Worm (Caenorhabditis elegans): ENCODE results near the gene cpg-24.

- TF ChIP-seq med-1 (GFP tag; optimal IDR thresholded peaks at IDR 0.05; ENCODE audit: insufficient read depth) (no peak), klf-2 (GFP tag; conservative IDR thresholded peaks at IDR 0.05) (no peak), flt-1 (GFP tag; IDR thresholded peaks at IDR 0.05) (no peak), tab-1 (GFP tag; IDR thresholded peaks at IDR 0.05) (no peak), ztf-23 (GFP tag; IDR thresholded peaks at IDR 0.05) (no peak)
These were observed 842 bp downstream of the cpg-24 start for ce11 chrIV:1632593-1632992.
